Worm (Caenorhabditis elegans): ENCODE measurements around the gene B0280.11.

The B0280.11 gene

DNA sequence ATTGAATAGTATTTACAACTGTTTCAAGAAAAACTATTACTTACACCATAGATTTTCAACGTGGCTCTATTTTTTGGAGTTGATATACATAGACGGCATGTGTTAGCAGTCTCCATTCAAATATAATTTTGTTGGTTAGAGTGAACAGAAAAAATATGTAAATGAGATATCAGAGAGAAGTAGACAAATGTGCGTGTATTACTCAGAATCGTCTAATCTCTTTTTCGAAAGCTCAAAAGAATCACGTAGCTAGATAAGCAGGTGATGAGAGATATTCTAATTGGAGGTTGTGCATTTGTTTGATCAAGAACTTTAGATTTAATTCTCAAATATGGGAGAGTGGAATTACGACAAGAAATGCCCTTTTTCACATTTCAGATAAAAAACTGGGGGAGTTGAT lies 47.5 kb downstream of the B0280.11 start, which contains the start of gene ZK418.10:
ZK418.10 (minus strand) TSS at position 148 of the 400 bp plus-strand sequence.
- no peak for TF ChIP-seq lsy-2 (tag; optimal IDR thresholded peaks at IDR 0.05)
- TF ChIP-seq lin-13 (tag; optimal IDR thresholded peaks at IDR 0.05), result no peak
- TF ChIP-seq nhr-2 (tag; optimal IDR thresholded peaks at IDR 0.05), result no peak
- no peak for TF ChIP-seq nhr-28 (tag; optimal IDR thresholded peaks at IDR 0.05)
- no peak for TF ChIP-seq tbx-8 (GFP tag; optimal IDR thresholded peaks at IDR 0.05)
- TF ChIP-seq zip-8 (tag; optimal IDR thresholded peaks at IDR 0.05), result no peak
- no peak for TF ChIP-seq nhr-76 (tag; optimal IDR thresholded peaks at IDR 0.05)
- no peak for TF ChIP-seq drap-1 (GFP tag; optimal IDR thresholded peaks at IDR 0.05)

DNA sequence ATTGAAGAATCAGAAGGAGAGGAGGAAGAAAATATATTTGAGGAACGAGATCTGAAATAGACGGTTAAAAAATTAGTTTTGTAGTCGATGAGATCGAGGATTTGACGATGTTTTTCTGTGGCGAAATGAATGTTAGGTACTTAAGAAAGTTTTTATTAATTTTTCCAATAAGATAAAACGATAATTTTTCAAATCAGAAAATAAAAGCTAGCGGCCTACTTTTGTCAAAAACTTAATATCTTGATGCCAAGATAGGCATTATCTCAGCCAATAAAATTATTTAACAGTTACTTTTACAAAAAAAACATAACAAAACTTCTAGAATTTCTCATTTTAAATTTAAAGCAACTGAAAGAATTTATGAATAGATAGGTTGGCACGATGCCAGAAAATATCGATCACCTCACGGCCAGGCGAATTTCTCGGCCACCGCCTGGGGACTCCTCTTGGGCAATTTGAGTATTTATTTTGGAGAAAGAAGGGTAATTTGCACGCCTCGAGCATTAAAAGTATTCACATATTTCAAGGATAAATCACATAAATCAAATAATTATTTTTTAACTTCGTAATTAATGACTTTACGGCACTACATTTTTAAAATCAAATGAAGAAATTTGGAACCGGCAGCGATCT lies 50.3 kb downstream of the B0280.11 start, which contains the start of gene fubl-2:
fubl-2 (minus strand) TSS at position 51 of the 633 bp plus-strand sequence.
- no peak for TF ChIP-seq lsy-2 (tag; optimal IDR thresholded peaks at IDR 0.05)
- no peak for TF ChIP-seq nhr-237 (tag; optimal IDR thresholded peaks at IDR 0.05)
- peak; percentile 4 for TF ChIP-seq ces-1 (GFP tag; optimal IDR thresholded peaks at IDR 0.05)
- peak; percentile 27 for TF ChIP-seq mep-1 (tag; optimal IDR thresholded peaks at IDR 0.05)
- no peak for TF ChIP-seq ztf-11 (tag; optimal IDR thresholded peaks at IDR 0.05)
- TF ChIP-seq mls-2 (tag; optimal IDR thresholded peaks at IDR 0.05), result no peak
- TF ChIP-seq ceh-39 (tag; optimal IDR thresholded peaks at IDR 0.05), result peak; percentile 80
- TF ChIP-seq ceh-83 (GFP tag; optimal IDR thresholded peaks at IDR 0.05), result no peak

DNA sequence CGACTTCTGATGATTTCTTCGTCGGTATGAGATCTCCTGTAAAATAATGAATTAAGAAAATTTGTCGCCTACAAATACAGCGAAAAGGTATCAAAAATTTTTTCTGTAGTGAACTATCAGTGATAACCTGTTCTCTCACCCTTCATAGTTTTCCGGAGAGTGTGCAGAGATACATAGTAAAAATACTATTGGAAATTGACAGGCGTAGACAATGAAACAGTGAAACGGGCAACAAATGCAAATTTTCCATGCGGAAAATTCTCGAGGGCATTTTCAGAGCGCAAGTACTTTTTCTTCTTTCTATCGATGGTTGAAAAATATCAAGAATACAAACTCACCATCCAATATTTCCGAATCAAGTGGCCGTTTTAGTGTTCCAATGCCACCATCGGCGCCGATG lies 50.9 kb downstream of the B0280.11 start:
- TF ChIP-seq mep-1 (tag; optimal IDR thresholded peaks at IDR 0.05) (no peak), ceh-39 (tag; optimal IDR thresholded peaks at IDR 0.05) (no peak), bed-3 (GFP tag; optimal IDR thresholded peaks at IDR 0.05) (no peak), cnd-1 (tag; optimal IDR thresholded peaks at IDR 0.05) (no peak), unc-120 (tag; optimal IDR thresholded peaks at IDR 0.05; ENCODE audit: poor library complexity, severe bottlenecking) (no peak), elt-3 (tag; optimal IDR thresholded peaks at IDR 0.05) (no peak), snpc-4 (tag; optimal IDR thresholded peaks at IDR 0.05) (no peak), mls-2 (tag; optimal IDR thresholded peaks at IDR 0.05) (no peak), zip-8 (tag; optimal IDR thresholded peaks at IDR 0.05) (no peak), nhr-237 (tag; optimal IDR thresholded peaks at IDR 0.05) (no peak), nhr-76 (tag; optimal IDR thresholded peaks at IDR 0.05) (no peak), ham-2 (GFP tag; optimal IDR thresholded peaks at IDR 0.05) (no peak), elt-1 (tag; optimal IDR thresholded peaks at IDR 0.05; ENCODE audit: borderline replicate concordance, insufficient read depth) (no peak), hlh-1 (tag; optimal IDR thresholded peaks at IDR 0.05) (no peak), mab-5 (tag; optimal IDR thresholded peaks at IDR 0.05) (no peak), ces-1 (GFP tag; optimal IDR thresholded peaks at IDR 0.05) (no peak)
